Worm (Caenorhabditis elegans) whole organism, L1 larva: ENCODE results near the gene K08E4.2.
A peak's percentile ranks its signal among the peaks of the same experiment; 100 is the strongest.

Experiments used
- C04F5.9 ChIP-seq: sonication (generic microtip); optimal IDR thresholded peaks from 2 replicates; lab custom pipeline; 2016; ENCODE audit warnings: missing genetic modification characterization, missing compliant biosample characterization
- F16B12.6 ChIP-seq: fragments of 150-350 bp; optimal IDR thresholded peaks from 2 replicates; lab custom pipeline; 2014; ENCODE audit warnings: missing biosample characterization, missing genetic modification characterization
- aha-1 ChIP-seq: fragments of 150-350 bp; optimal IDR thresholded peaks from 2 replicates; lab custom pipeline; 2014; ENCODE audit warnings: missing biosample characterization, missing genetic modification characterization
- alr-1 ChIP-seq: fragments of 200-800 bp; sonication (Bioruptor generic); optimal IDR thresholded peaks from 2 replicates; lab custom pipeline; 2018; ENCODE audit warnings: borderline replicate concordance, mild to moderate bottlenecking, missing genetic modification characterization, missing compliant biosample characterization
- aly-2 ChIP-seq: fragments of 150-350 bp; optimal IDR thresholded peaks from 2 replicates; lab custom pipeline; 2014; ENCODE audit warnings: missing biosample characterization, missing genetic modification characterization
- ama-1 ChIP-seq: fragments of 150-350 bp; optimal IDR thresholded peaks from 2 replicates; lab custom pipeline; 2014
- ceh-63 ChIP-seq: fragments of 200-800 bp; sonication (Bioruptor generic); optimal IDR thresholded peaks from 2 replicates; lab custom pipeline; 2018; ENCODE audit warnings: mild to moderate bottlenecking, missing genetic modification characterization, missing compliant biosample characterization
- ceh-8 ChIP-seq: fragments of 200-800 bp; sonication (Bioruptor generic); optimal IDR thresholded peaks from 2 replicates; lab custom pipeline; 2018; ENCODE audit warnings: mild to moderate bottlenecking, missing genetic modification characterization, moderate library complexity, missing compliant biosample characterization
- ces-1 ChIP-seq: fragments of 150-350 bp; optimal IDR thresholded peaks from 2 replicates; lab custom pipeline; 2014; ENCODE audit warnings: missing biosample characterization, missing genetic modification reagents, missing genetic modification characterization
- dsc-1 ChIP-seq: sonication (generic microtip); optimal IDR thresholded peaks from 2 replicates; lab custom pipeline; 2016; ENCODE audit warnings: mild to moderate bottlenecking, missing genetic modification characterization, missing compliant biosample characterization
- efl-1 ChIP-seq, 4 experiments: fragments of 150-350 bp; optimal IDR thresholded peaks in 3 of 4; peaks in 1 of 4; 1 replicate in 1 of 4; 2 replicates in 3 of 4; lab custom pipeline; 2014; ENCODE audit warnings: missing biosample characterization in 2 of 4, missing genetic modification characterization in 2 of 4, missing genetic modification reagents in 2 of 4
- efl-3 ChIP-seq: fragments of 200-800 bp; sonication (Bioruptor generic); optimal IDR thresholded peaks from 2 replicates; lab custom pipeline; 2018; ENCODE audit warnings: mild to moderate bottlenecking, missing genetic modification characterization, missing compliant biosample characterization
- elt-2 ChIP-seq: sonication (generic microtip); optimal IDR thresholded peaks from 2 replicates; lab custom pipeline; 2016; ENCODE audit warnings: missing genetic modification characterization, mild to moderate bottlenecking, inconsistent platforms, missing compliant biosample characterization, missing genetic modification reagents
- ets-5 ChIP-seq: fragments of 200-800 bp; sonication (Bioruptor generic); IDR thresholded peaks from 2 replicates; pipeline ENCODE4 v1.3.6; 2022; ENCODE audit warnings: missing genetic modification characterization, missing compliant biosample characterization
- fkh-10 ChIP-seq: sonication (generic microtip); optimal IDR thresholded peaks from 2 replicates; lab custom pipeline; 2017; ENCODE audit warnings: missing biosample characterization, missing genetic modification reagents, missing genetic modification characterization
- fkh-4 ChIP-seq: sonication (generic microtip); optimal IDR thresholded peaks from 2 replicates; lab custom pipeline; 2016; ENCODE audit warnings: missing compliant biosample characterization, missing genetic modification characterization, borderline replicate concordance
- hlh-17 ChIP-seq: fragments of 200-800 bp; sonication (Bioruptor generic); optimal IDR thresholded peaks from 2 replicates; lab custom pipeline; 2018; ENCODE audit warnings: missing genetic modification characterization, mild to moderate bottlenecking, missing compliant biosample characterization, moderate library complexity, borderline replicate concordance
- hpl-2 ChIP-seq: fragments of 150-350 bp; optimal IDR thresholded peaks from 2 replicates; lab custom pipeline; 2014; ENCODE audit warnings: missing biosample characterization, missing genetic modification reagents, missing genetic modification characterization
- irx-1 ChIP-seq: sonication (generic microtip); optimal IDR thresholded peaks from 2 replicates; lab custom pipeline; 2016; ENCODE audit warnings: missing genetic modification characterization, missing compliant biosample characterization
- isw-1 ChIP-seq: fragments of 200-800 bp; sonication (Bioruptor generic); IDR thresholded peaks from 2 replicates; pipeline ENCODE4 v1.3.6; 2022; ENCODE audit warnings: missing genetic modification characterization, missing compliant biosample characterization
- lin-13 ChIP-seq: fragments of 150-350 bp; optimal IDR thresholded peaks from 2 replicates; lab custom pipeline; 2014; ENCODE audit warnings: missing biosample characterization, missing genetic modification reagents, missing genetic modification characterization
- lin-14 ChIP-seq: fragments of 200-800 bp; sonication (Bioruptor generic); optimal IDR thresholded peaks from 2 replicates; lab custom pipeline; 2018; ENCODE audit warnings: mild to moderate bottlenecking, missing genetic modification characterization, moderate library complexity, missing compliant biosample characterization
- lin-15B ChIP-seq: fragments of 150-350 bp; sonication (generic microtip); optimal IDR thresholded peaks from 3 replicates; lab custom pipeline; 2014; ENCODE audit warnings: missing biosample characterization, missing genetic modification characterization
- lin-35 ChIP-seq, 2 experiments: fragments of 150-350 bp; optimal IDR thresholded peaks; 2 replicates each; lab custom pipeline; 2014; ENCODE audit warnings: missing biosample characterization in 2 of 2, missing genetic modification characterization in 2 of 2, missing genetic modification reagents in 2 of 2
- lsy-2 ChIP-seq, 2 experiments: fragments of 150-350 bp; optimal IDR thresholded peaks; 2 replicates each; lab custom pipeline; 2014; ENCODE audit warnings: missing biosample characterization in 2 of 2, missing genetic modification characterization in 2 of 2
- mef-2 ChIP-seq: fragments of 150-350 bp; optimal IDR thresholded peaks from 2 replicates; lab custom pipeline; 2014; ENCODE audit warnings: missing biosample characterization, missing genetic modification characterization
- mep-1 ChIP-seq: fragments of 150-350 bp; optimal IDR thresholded peaks from 2 replicates; lab custom pipeline; 2014; ENCODE audit warnings: missing biosample characterization, missing genetic modification characterization
- nhr-12 ChIP-seq: sonication (generic microtip); optimal IDR thresholded peaks from 2 replicates; lab custom pipeline; 2017; ENCODE audit warnings: missing biosample characterization, missing genetic modification characterization
- nhr-19 ChIP-seq: fragments of 200-800 bp; sonication (Bioruptor generic); conservative IDR thresholded peaks from 2 replicates; pipeline ENCODE4 v1.3.6; 2022; ENCODE audit warnings: missing genetic modification characterization, missing compliant biosample characterization
- nhr-28 ChIP-seq: fragments of 150-350 bp; optimal IDR thresholded peaks from 2 replicates; lab custom pipeline; 2014; ENCODE audit warnings: missing biosample characterization, missing genetic modification characterization
- nhr-47 ChIP-seq: sonication (generic microtip); optimal IDR thresholded peaks from 2 replicates; lab custom pipeline; 2016; ENCODE audit warnings: mild to moderate bottlenecking, missing genetic modification characterization, moderate library complexity, missing compliant biosample characterization
- nhr-71 ChIP-seq: sonication (generic microtip); optimal IDR thresholded peaks from 2 replicates; lab custom pipeline; 2016; ENCODE audit warnings: mild to moderate bottlenecking, missing genetic modification characterization, moderate library complexity, missing compliant biosample characterization
- nhr-77 ChIP-seq: fragments of 150-350 bp; optimal IDR thresholded peaks from 2 replicates; lab custom pipeline; 2014; ENCODE audit warnings: missing biosample characterization, missing genetic modification characterization
- nhr-85 ChIP-seq: sonication (generic microtip); peaks from one replicate; lab custom pipeline; 2016; ENCODE audit warnings: missing genetic modification characterization, inconsistent platforms, missing compliant biosample characterization
- pag-3 ChIP-seq: sonication (generic microtip); optimal IDR thresholded peaks from 2 replicates; lab custom pipeline; 2017; ENCODE audit warnings: missing genetic modification characterization, mild to moderate bottlenecking, missing compliant biosample characterization, antibody characterized with exemption, borderline replicate concordance; ENCODE audit not compliant: insufficient read depth
- pax-3 ChIP-seq: fragments of 200-800 bp; sonication (Bioruptor generic); optimal IDR thresholded peaks from 2 replicates; lab custom pipeline; 2018; ENCODE audit warnings: mild to moderate bottlenecking, missing genetic modification characterization, moderate library complexity, missing compliant biosample characterization
- pqm-1 ChIP-seq: sonication (generic microtip); optimal IDR thresholded peaks from 3 replicates; lab custom pipeline; 2017; ENCODE audit warnings: missing biosample characterization, missing genetic modification characterization
- rnt-1 ChIP-seq: sonication (generic microtip); optimal IDR thresholded peaks from 2 replicates; lab custom pipeline; 2016; ENCODE audit warnings: mild to moderate bottlenecking, missing genetic modification characterization, moderate library complexity, missing compliant biosample characterization
- skn-1 ChIP-seq: fragments of 150-350 bp; optimal IDR thresholded peaks from 2 replicates; lab custom pipeline; 2014; ENCODE audit warnings: missing biosample characterization, missing genetic modification characterization
- snu-23 ChIP-seq: sonication (generic microtip); optimal IDR thresholded peaks from 2 replicates; lab custom pipeline; 2016; ENCODE audit warnings: missing genetic modification characterization, missing compliant biosample characterization
- sox-4 ChIP-seq: sonication (generic microtip); optimal IDR thresholded peaks from 2 replicates; lab custom pipeline; 2016; ENCODE audit warnings: missing genetic modification characterization, missing compliant biosample characterization
- swsn-7 ChIP-seq: sonication (generic microtip); optimal IDR thresholded peaks from 2 replicates; lab custom pipeline; 2016; ENCODE audit warnings: missing genetic modification characterization, missing compliant biosample characterization
- tbx-2 ChIP-seq: sonication (generic microtip); optimal IDR thresholded peaks from 2 replicates; lab custom pipeline; 2016; ENCODE audit warnings: missing genetic modification characterization, missing compliant biosample characterization
- unc-30 ChIP-seq: sonication (generic microtip); optimal IDR thresholded peaks from 2 replicates; lab custom pipeline; 2017; ENCODE audit warnings: missing biosample characterization, missing genetic modification characterization
- unc-62 ChIP-seq: fragments of 150-350 bp; optimal IDR thresholded peaks from 2 replicates; lab custom pipeline; 2014; ENCODE audit warnings: missing biosample characterization, missing genetic modification reagents, missing genetic modification characterization
- unc-86 ChIP-seq: sonication (generic microtip); optimal IDR thresholded peaks from 2 replicates; lab custom pipeline; 2016; ENCODE audit warnings: missing genetic modification characterization, missing compliant biosample characterization
- unc-98 ChIP-seq: fragments of 200-800 bp; sonication (Bioruptor generic); IDR thresholded peaks from 2 replicates; pipeline ENCODE4 v1.3.6; 2022; ENCODE audit warnings: missing genetic modification characterization, missing compliant biosample characterization
- vab-15 ChIP-seq: sonication (generic microtip); optimal IDR thresholded peaks from 2 replicates; lab custom pipeline; 2017; ENCODE audit warnings: missing genotype, mild to moderate bottlenecking, missing genetic modification characterization, missing compliant biosample characterization
- xbp-1 ChIP-seq: sonication (generic microtip); optimal IDR thresholded peaks from 2 replicates; lab custom pipeline; 2016; ENCODE audit warnings: missing genetic modification characterization, missing compliant biosample characterization
- zag-1 ChIP-seq: fragments of 150-350 bp; optimal IDR thresholded peaks from 2 replicates; lab custom pipeline; 2014; ENCODE audit warnings: missing biosample characterization, missing genetic modification characterization
- zip-4 ChIP-seq: fragments of 200-800 bp; sonication (Bioruptor generic); optimal IDR thresholded peaks from 2 replicates; lab custom pipeline; 2018; ENCODE audit warnings: mild to moderate bottlenecking, missing genetic modification characterization, moderate library complexity, missing compliant biosample characterization
- ztf-11 ChIP-seq, 2 experiments: sonication (generic microtip); optimal IDR thresholded peaks; 2 replicates each; lab custom pipeline; 2016 to 2017; ENCODE audit warnings: missing genetic modification characterization in 2 of 2, missing biosample characterization in 1 of 2, missing compliant biosample characterization in 1 of 2

The K08E4.2 gene

DNA sequence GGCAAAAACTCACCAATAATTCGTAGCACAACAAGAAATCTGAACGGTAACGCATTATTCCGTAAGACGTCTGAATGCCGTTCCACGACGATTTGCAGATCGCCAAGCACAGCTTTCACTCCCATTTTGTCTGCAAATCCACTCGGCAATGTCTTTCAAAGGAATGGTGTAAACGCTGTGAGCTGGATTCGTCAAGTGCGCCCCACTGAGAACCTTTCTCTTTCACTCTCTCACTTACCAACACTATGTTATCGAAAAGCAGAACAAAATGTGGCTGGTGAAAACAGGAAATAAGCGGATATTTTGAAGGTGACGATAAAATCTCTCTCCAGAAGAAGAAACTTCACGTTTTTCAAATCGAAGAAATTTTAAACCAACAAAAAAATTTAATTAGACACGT is 32.4 kb upstream of the K08E4.2 start (continued):
- no peak for TF ChIP-seq tbx-2
- no peak for TF ChIP-seq aha-1 (tag; lab: Kevin White, UChicago)
- no peak for TF ChIP-seq nhr-19 (GFP tag; lab: Robert Waterston, UW)
- TF ChIP-seq F16B12.6 (tag; lab: Kevin White, UChicago): no peak
- TF ChIP-seq unc-30: no peak
- no peak for TF ChIP-seq elt-2 (tag; lab: Kevin White, UChicago)
- TF ChIP-seq vab-15: no peak
- TF ChIP-seq dsc-1 (tag; lab: Kevin White, UChicago): no peak
- no peak for TF ChIP-seq alr-1 (tag; lab: Kevin White, UChicago)
- TF ChIP-seq fkh-4: no peak
- no peak for TF ChIP-seq isw-1 (GFP tag; lab: Robert Waterston, UW)
- TF ChIP-seq ceh-8 (GFP tag; lab: Kevin White, UChicago): no peak
- TF ChIP-seq unc-86: no peak
- TF ChIP-seq lin-13: no peak
- no peak for TF ChIP-seq unc-98 (GFP tag; lab: Robert Waterston, UW)
- TF ChIP-seq ama-1: no peak
- no peak for TF ChIP-seq ces-1 (GFP tag; lab: Kevin White, UChicago)
- TF ChIP-seq ets-5: no peak
- no peak for TF ChIP-seq swsn-7 (tag; lab: Kevin White, UChicago)
- TF ChIP-seq nhr-28 (tag; lab: Kevin White, UChicago): no peak
- TF ChIP-seq mef-2 (tag; lab: Kevin White, UChicago): no peak
- no peak for TF ChIP-seq pag-3 (tag; lab: Kevin White, UChicago)
- peak; percentile 49 to 70 for TF ChIP-seq lin-35 (GFP tag; optimal IDR thresholded peaks at IDR 0.05; lab: Kevin White, UChicago)
- no peak for TF ChIP-seq zag-1
- TF ChIP-seq aly-2 (tag; lab: Kevin White, UChicago): peak; percentile 43
- TF ChIP-seq ceh-63 (GFP tag; lab: Kevin White, UChicago): no peak
- no peak for TF ChIP-seq pqm-1
- no peak for TF ChIP-seq hpl-2
- TF ChIP-seq lsy-2 (tag; optimal IDR thresholded peaks at IDR 0.05; lab: Kevin White, UChicago): peak; percentile 19 to 71
- peak; percentile 34 for TF ChIP-seq snu-23
- peak; percentile 21 for TF ChIP-seq nhr-47 (tag; lab: Kevin White, UChicago)
- no peak for TF ChIP-seq nhr-77 (tag; lab: Kevin White, UChicago)
- TF ChIP-seq pax-3 (tag; lab: Kevin White, UChicago): no peak
- TF ChIP-seq skn-1 (tag; lab: Kevin White, UChicago): no peak
- TF ChIP-seq nhr-71 (tag; lab: Kevin White, UChicago): peak; percentile 43

DNA sequence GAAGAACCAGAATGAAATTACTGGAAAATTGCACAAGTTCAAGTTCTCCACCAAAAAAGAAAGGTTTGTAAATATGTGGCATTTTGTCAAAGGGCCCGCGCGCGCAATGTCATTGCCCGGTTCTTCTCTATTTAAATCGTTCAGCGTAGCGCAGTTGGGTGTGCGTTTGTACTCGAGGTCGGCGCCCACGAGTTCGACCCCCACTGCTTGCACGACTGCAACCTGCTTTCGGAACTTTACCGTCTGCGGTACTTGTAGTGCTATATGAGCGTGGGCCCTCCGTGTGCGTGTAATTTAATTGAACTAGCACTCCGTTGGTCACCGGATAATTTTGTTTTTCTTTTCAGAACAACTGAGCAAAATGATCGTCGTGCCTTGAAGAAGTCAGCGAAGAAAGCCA is 30.0 kb upstream of the K08E4.2 start:
- peak; percentile 86 for TF ChIP-seq rnt-1
- 0 out of 2 replicates have a peak, but pooled peaks have one; percentile 32 for TF ChIP-seq unc-98 (GFP tag; lab: Robert Waterston, UW)
- TF ChIP-seq unc-86: peak; percentile 28
- TF ChIP-seq lin-35 (GFP tag; optimal IDR thresholded peaks at IDR 0.05; lab: Kevin White, UChicago): peak; percentile 53 to 83
- TF ChIP-seq F16B12.6 (tag; lab: Kevin White, UChicago): peak; percentile 33
- TF ChIP-seq efl-3 (GFP tag; lab: Kevin White, UChicago): no peak
- peak; percentile 32 for TF ChIP-seq lin-15B (tag; lab: Kevin White, UChicago)
- TF ChIP-seq C04F5.9 (tag; lab: Kevin White, UChicago): no peak
- TF ChIP-seq unc-62 (GFP tag; lab: Kevin White, UChicago): no peak
- peak; percentile 63 for TF ChIP-seq lin-14 (GFP tag; lab: Kevin White, UChicago)
- peak; percentile 67 for TF ChIP-seq mep-1 (tag; lab: Kevin White, UChicago)
- TF ChIP-seq sox-4 (tag; lab: Kevin White, UChicago): no peak
- peak; percentile 69 for TF ChIP-seq swsn-7 (tag; lab: Kevin White, UChicago)
- TF ChIP-seq fkh-10 (GFP tag; lab: Kevin White, UChicago): peak; percentile 26
- TF ChIP-seq zip-4 (GFP tag; lab: Kevin White, UChicago): no peak
- peak; percentile 78 for TF ChIP-seq nhr-47 (tag; lab: Kevin White, UChicago)
- no peak for TF ChIP-seq ztf-11 (tag; optimal IDR thresholded peaks at IDR 0.05; lab: Kevin White, UChicago)
- peak; percentile 54 for TF ChIP-seq xbp-1 (tag; lab: Kevin White, UChicago)
- TF ChIP-seq ceh-63 (GFP tag; lab: Kevin White, UChicago): no peak
- peak; percentile 52 for TF ChIP-seq skn-1 (tag; lab: Kevin White, UChicago)
- TF ChIP-seq hlh-17: no peak
- TF ChIP-seq nhr-12 (tag; lab: Kevin White, UChicago): no peak
- peak; percentile 67 for TF ChIP-seq nhr-85 (tag; lab: Kevin White, UChicago)
- TF ChIP-seq unc-30: no peak
- no peak for TF ChIP-seq isw-1 (GFP tag; lab: Robert Waterston, UW)
- TF ChIP-seq irx-1 (tag; lab: Kevin White, UChicago): peak; percentile 34
- TF ChIP-seq efl-1 (optimal IDR thresholded peaks at IDR 0.05; lab: Kevin White, UChicago): peak; percentile 48 to 57
- TF ChIP-seq efl-1 (GFP tag; optimal IDR thresholded peaks at IDR 0.05 in 1 of 2; lab: Kevin White, UChicago): peak; percentile 28 to 95
